Fruit fly (Drosophila melanogaster): ENCODE measurements around the gene Cln3.
A peak's percentile ranks its signal among the peaks of the same experiment; 100 is the strongest.

The Cln3 gene

DNA sequence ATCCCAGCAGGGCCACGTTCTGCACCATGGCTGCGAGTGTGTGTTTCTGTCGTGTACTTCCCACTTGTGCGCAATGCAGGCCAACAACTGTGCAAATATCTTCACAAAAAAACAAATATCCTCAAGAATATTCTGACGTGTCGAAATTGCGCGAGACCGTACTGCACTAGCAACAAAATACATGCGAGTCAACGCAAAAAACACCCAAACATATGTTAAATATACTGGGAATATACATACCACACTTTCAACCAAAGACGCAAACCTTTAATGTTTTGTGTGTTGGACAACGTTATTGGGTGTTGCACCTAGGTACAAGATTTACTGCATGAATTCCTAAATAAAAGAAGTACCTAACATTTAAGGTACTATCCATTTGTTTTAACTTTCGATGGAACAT lies 11.8 kb downstream of the Cln3 start, which contains the start of gene NUCB1:
TSS of gene NUCB1 (minus strand) at position 173 of the 400 bp plus-strand sequence.
- TF ChIP-seq Sox15 (GFP tag; optimal IDR thresholded peaks at IDR 0.05) = no peak
- no peak for TF ChIP-seq CG4318 (GFP tag; optimal IDR thresholded peaks at IDR 0.05)
- TF ChIP-seq lz (GFP tag; optimal IDR thresholded peaks at IDR 0.05) = peak; percentile 14
- TF ChIP-seq eg (GFP tag; IDR thresholded peaks at IDR 0.05) = peak; percentile 34; the same call in 2 of the 3 replicates
- TF ChIP-seq svp (GFP tag) = no peak
- TF ChIP-seq cyc (GFP tag; optimal IDR thresholded peaks at IDR 0.05) = peak; percentile 30
- peak; percentile 23 for TF ChIP-seq CG7368 (GFP tag; optimal IDR thresholded peaks at IDR 0.05)
- TF ChIP-seq acj6 (GFP tag; optimal IDR thresholded peaks at IDR 0.05) = no peak
- TF ChIP-seq CG31627 (GFP tag; optimal IDR thresholded peaks at IDR 0.05) = peak; percentile 13
- TF ChIP-seq CG11902 (GFP tag; optimal IDR thresholded peaks at IDR 0.05) = no peak
- TF ChIP-seq CG32006 (GFP tag; optimal IDR thresholded peaks at IDR 0.05) = no peak
- peak; percentile 15 for TF ChIP-seq Hr39 (GFP tag; optimal IDR thresholded peaks at IDR 0.05)
- peak; percentile 82 for TF ChIP-seq fkh (GFP tag; optimal IDR thresholded peaks at IDR 0.05)
- TF ChIP-seq CG1621 (tag; optimal IDR thresholded peaks at IDR 0.05) = no peak

DNA sequence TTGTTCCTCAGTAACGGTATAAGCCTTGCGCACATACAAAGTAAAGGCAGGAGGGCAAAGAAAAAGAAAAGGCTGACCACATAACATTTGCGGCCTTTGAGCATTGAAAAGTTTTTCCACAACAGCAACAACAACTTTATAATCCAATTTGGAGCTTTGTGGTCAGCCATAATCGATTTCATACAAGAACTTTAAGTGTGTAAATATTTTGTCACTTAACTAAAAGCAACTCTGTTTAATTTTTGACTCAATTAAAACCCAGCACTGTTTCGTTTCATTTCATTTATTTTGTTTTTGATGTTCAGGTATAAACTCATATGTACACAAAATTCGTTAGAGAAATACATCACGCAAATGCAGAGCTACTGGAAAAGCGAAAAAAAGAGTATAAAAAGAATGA lies 16.4 kb downstream of the Cln3 start, which contains the start of gene CG42816:
TSS of gene CG42816 (minus strand) at position 101 of the 400 bp plus-strand sequence.
- TF ChIP-seq Hr38 (GFP tag; optimal IDR thresholded peaks at IDR 0.05) = no peak
- TF ChIP-seq Hr39 (GFP tag; optimal IDR thresholded peaks at IDR 0.05) = no peak
- no peak for TF ChIP-seq dac (GFP tag; optimal IDR thresholded peaks at IDR 0.05)
- TF ChIP-seq CG34406 (GFP tag; optimal IDR thresholded peaks at IDR 0.05) = no peak
- TF ChIP-seq CG4318 (GFP tag; optimal IDR thresholded peaks at IDR 0.05) = no peak

DNA sequence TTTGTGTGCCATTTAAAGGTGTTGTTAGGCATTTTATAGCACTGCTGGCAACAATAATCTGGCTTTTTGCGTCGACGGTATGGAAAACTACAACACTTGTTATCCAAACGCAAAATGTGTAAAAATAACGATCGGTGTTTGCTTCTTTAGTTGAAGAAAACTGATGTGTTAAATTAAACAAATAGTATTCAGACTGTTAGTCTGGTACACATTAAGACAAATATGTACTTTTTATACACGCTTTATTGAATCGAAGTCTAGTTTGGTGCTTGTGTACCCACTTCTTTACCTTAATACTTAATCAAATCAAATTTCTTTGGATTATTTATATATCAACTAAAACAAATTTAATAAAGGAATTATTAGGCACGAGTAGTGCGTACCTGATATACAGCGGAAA lies 22.4 kb downstream of the Cln3 start:
- TF ChIP-seq Eip93F (GFP tag; optimal IDR thresholded peaks at IDR 0.05) (no peak), CG15336 (GFP tag; IDR thresholded peaks at IDR 0.05) (no peak), fkh (GFP tag; optimal IDR thresholded peaks at IDR 0.05) (peak; percentile 72)

DNA sequence AAGACGTTTGTCGTGTGGAACGTTAAGA lies 22.6 kb downstream of the Cln3 start, which contains the start of gene CG42815:
TSS of gene CG42815 (minus strand) at position 20 of the 28 bp plus-strand sequence.
- TF ChIP-seq CG4318 (GFP tag; optimal IDR thresholded peaks at IDR 0.05) = no peak
- no peak for TF ChIP-seq Ets21C (GFP tag; optimal IDR thresholded peaks at IDR 0.05)
- no peak for TF ChIP-seq CG6792 (GFP tag; optimal IDR thresholded peaks at IDR 0.05)
- no peak for TF ChIP-seq CG15336 (GFP tag; IDR thresholded peaks at IDR 0.05)

DNA sequence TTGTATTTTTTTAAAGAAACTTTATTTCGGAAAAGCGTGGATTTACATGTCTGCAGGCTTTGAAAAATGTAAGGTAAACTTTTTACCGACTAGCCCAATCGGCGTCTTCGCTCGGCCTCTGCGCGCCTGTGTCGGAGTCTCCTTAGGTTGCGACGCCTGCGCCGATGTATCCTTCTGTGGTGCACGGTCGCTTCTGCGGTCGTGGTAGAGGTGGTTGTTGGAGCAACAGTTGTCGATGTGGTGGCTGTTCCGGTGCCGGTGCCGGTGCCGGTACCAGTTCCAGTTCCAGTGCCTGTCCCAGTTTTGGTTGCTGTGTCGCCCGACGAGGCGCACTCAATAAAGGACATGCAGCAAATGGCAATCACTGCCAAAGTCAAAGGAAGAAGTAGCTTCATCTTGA lies 22.9 kb downstream of the Cln3 start:
- TF ChIP-seq topi (GFP tag; optimal IDR thresholded peaks at IDR 0.05) (no peak), Ets21C (GFP tag; optimal IDR thresholded peaks at IDR 0.05) (no peak), CG4318 (GFP tag; optimal IDR thresholded peaks at IDR 0.05) (no peak), vri (GFP tag; optimal IDR thresholded peaks at IDR 0.05) (no peak), CG34406 (GFP tag; optimal IDR thresholded peaks at IDR 0.05) (no peak)

DNA sequence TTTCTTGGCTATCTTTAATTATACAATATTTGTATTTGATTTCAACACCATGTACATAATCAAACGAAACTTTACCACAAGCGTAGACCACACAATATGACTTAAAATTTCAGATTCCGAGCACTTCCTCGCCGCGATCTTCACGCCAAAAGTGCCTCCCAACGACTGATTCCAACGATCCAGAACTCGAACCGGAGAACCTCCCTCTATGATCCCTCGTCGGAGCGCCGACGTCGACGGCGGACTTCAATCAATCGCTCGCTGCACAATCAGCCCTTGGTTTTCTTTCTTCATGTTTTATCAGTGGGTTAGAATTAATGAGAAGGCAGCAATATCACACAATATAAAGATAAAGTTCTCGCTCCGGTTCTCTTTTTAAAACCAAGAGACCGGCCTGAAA lies 49.9 kb downstream of the Cln3 start, which contains the start of the genes Adgf-A and Adgf-A2:
TSS of gene Adgf-A (minus strand) at position 172 of the 400 bp plus-strand sequence.
TSS of gene Adgf-A2 (minus strand) at position 172 of the 400 bp plus-strand sequence.
- no peak for TF ChIP-seq pdm3 (GFP tag; optimal IDR thresholded peaks at IDR 0.05)
- no peak for TF ChIP-seq svp (GFP tag)
- no peak for TF ChIP-seq CG11762 (GFP tag; optimal IDR thresholded peaks at IDR 0.05; ENCODE audit: insufficient read depth)
- TF ChIP-seq CG6792 (GFP tag; optimal IDR thresholded peaks at IDR 0.05) = no peak
- TF ChIP-seq CG15336 (GFP tag; IDR thresholded peaks at IDR 0.05) = no peak
- no peak for TF ChIP-seq net (GFP tag; optimal IDR thresholded peaks at IDR 0.05)
- TF ChIP-seq CG3919 (GFP tag; optimal IDR thresholded peaks at IDR 0.05) = no peak
- TF ChIP-seq dac (GFP tag; optimal IDR thresholded peaks at IDR 0.05) = no peak
- no peak for TF ChIP-seq CG6276 (GFP tag; optimal IDR thresholded peaks at IDR 0.05)
- no peak for TF ChIP-seq Hr38 (GFP tag; optimal IDR thresholded peaks at IDR 0.05)
- TF ChIP-seq spab (GFP tag; optimal IDR thresholded peaks at IDR 0.05) = no peak
- TF ChIP-seq CG8319 (GFP tag; optimal IDR thresholded peaks at IDR 0.05) = no peak
- TF ChIP-seq CG16779 (tag; optimal IDR thresholded peaks at IDR 0.05) = no peak
- TF ChIP-seq Met (GFP tag; optimal IDR thresholded peaks at IDR 0.05) = no peak
- TF ChIP-seq CG6854 (GFP tag; optimal IDR thresholded peaks at IDR 0.05) = no peak
- TF ChIP-seq Gug (GFP tag; IDR thresholded peaks at IDR 0.05) = no peak
- no peak for TF ChIP-seq Eip78C (GFP tag)
- TF ChIP-seq fd59A (GFP tag; optimal IDR thresholded peaks at IDR 0.05) = no peak
- TF ChIP-seq Sox14 (GFP tag; optimal IDR thresholded peaks at IDR 0.05) = no peak
- TF ChIP-seq OdsH (GFP tag; optimal IDR thresholded peaks at IDR 0.05) = no peak

Measured in whole organism, prepupa.